Worm (Caenorhabditis elegans) whole organism, L2 larva: ENCODE data around the gene T03F7.5.

Experiments used
- gmeb-1 ChIP-seq: fragments of 150-350 bp; optimal IDR thresholded peaks from 2 replicates; lab custom pipeline; 2014; ENCODE audit warnings: missing biosample characterization, missing genetic modification characterization
- nhr-11 ChIP-seq: fragments of 150-350 bp; optimal IDR thresholded peaks from 2 replicates; lab custom pipeline; 2014; ENCODE audit warnings: missing biosample characterization, missing genetic modification characterization
- sem-4 ChIP-seq: fragments of 150-350 bp; optimal IDR thresholded peaks from 2 replicates; lab custom pipeline; 2014; ENCODE audit warnings: missing biosample characterization, missing genetic modification reagents, missing genetic modification characterization
- skn-1 ChIP-seq: sonication (generic microtip); optimal IDR thresholded peaks from 2 replicates; lab custom pipeline; 2017; ENCODE audit warnings: missing biosample characterization, missing genetic modification characterization
- unc-62 ChIP-seq: fragments of 150-350 bp; optimal IDR thresholded peaks from 2 replicates; lab custom pipeline; 2014; ENCODE audit warnings: missing biosample characterization, missing genetic modification reagents, missing genetic modification characterization

DNA sequence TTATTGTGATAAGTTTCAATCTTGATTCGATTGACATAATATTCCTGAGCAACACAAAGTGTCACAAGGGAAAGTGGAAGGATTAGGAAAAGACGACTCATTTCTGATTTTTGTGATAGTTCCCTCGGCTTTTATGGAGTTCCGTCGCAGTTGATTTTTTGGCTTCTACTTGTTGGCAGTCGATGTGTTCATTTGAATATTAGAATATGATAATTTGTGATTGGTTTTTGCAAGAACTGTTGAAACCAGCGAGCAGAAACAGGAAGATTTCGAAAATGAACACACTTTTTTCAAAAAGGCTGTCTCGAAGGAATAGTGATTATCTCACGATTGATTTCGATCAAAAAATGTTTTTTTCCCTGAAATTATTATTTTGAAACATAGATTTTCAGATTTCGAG is 35.7 kb upstream of the T03F7.5 start, which contains the start of gene T02E9.6:
- TF ChIP-seq skn-1 (tag; lab: Kevin White, UChicago) (no peak), gmeb-1 (tag; lab: Kevin White, UChicago) (no peak), sem-4 (tag; lab: Kevin White, UChicago) (no peak), nhr-11 (tag; lab: Kevin White, UChicago) (no peak), unc-62 (GFP tag; lab: Kevin White, UChicago) (no peak)
